Fruit fly (Drosophila melanogaster): ENCODE measurements around the gene Dh31.

DNA sequence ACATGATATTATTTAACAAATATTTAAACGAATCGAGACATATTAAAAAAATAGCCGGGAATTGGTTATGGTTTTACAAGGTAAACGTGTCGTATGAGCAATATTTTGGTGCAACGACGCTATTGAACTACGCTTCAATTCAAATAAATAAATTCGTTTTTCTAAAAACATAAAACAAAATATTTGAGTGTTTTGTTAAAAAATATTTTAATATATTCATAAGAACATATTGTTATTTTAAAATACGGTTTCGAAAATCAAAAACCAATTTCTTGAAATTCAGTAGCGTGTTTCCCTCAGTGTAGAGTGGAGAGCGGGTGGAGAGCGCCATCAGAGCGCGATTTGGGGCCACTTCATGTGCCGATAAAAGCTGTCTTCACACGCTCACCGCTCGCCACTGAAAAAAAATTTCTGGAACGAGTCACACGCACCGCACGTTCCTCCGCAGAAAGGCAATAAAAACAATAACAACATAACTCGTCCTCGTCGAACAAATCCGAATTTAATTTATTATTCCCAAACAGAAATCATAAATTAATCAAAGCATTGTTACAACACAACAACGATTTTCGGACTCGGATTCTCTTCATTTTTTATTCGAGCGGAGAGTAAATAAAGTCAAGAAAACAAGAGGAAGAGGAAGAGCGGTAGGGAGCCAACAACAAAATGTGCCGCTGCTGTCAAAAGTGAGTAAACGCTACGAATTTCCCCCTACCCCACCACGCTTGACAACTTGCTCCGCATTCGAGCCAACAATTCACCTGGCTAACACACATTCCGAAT is 28.9 kb upstream of the Dh31 start:
- TF ChIP-seq Myc (optimal IDR thresholded peaks at IDR 0.05) (no peak), insv (optimal IDR thresholded peaks at IDR 0.05) (no peak), h (optimal IDR thresholded peaks at IDR 0.05) (no peak), psq (optimal IDR thresholded peaks at IDR 0.05) (no peak), ttk (optimal IDR thresholded peaks at IDR 0.05) (no peak), Sin3A (optimal IDR thresholded peaks at IDR 0.05) (no peak)
